Fruit fly (Drosophila melanogaster): ENCODE results near the gene CG4686.

DNA sequence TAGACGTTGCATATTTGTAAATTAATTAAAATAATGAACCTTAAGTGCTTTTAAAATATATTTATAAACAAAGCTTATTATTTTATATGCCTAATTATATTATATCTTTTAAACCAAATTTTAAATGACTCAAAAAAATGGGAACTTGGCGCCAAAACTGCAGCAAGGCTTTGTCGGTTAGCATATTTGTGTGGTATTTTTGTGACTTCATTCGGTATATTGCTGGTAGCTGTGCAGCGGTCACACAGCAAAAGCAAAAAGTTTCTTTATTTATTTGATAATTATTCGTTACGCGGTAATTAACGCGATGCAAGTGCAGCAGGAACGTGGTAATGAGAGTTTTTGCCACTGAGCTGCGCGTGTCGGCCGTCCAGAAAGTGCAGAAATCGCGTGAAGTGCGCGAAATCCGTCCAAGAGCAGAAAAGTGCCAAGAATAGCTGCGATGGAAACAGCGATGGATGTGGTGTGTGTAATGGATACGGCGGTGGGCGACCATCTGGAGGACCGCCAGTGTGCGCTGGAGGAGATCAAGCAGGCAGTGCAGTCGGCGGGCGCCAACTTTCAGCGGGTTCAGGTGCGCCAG, 15.3 kb downstream of the CG4686 start, which contains the start of gene Ask1:
- TF ChIP-seq wor (GFP tag; IDR thresholded peaks at IDR 0.05): no peak
- no peak for TF ChIP-seq CG12299 (tag; optimal IDR thresholded peaks at IDR 0.05)
- TF ChIP-seq mam (GFP tag; optimal IDR thresholded peaks at IDR 0.05): no peak
- TF ChIP-seq CG18619 (GFP tag; optimal IDR thresholded peaks at IDR 0.05): no peak
- TF ChIP-seq nau (GFP tag; optimal IDR thresholded peaks at IDR 0.05): no peak
- TF ChIP-seq Sin3A (optimal IDR thresholded peaks at IDR 0.05): no peak
- TF ChIP-seq Hsf (GFP tag; optimal IDR thresholded peaks at IDR 0.05): no peak
- TF ChIP-seq ara (GFP tag; IDR thresholded peaks at IDR 0.05): no peak
- TF ChIP-seq Dip3 (GFP tag; optimal IDR thresholded peaks at IDR 0.05): no peak

All from whole organism, embryonic.